Worm (Caenorhabditis elegans): ENCODE measurements around the gene F58A4.1.

The F58A4.1 gene

DNA sequence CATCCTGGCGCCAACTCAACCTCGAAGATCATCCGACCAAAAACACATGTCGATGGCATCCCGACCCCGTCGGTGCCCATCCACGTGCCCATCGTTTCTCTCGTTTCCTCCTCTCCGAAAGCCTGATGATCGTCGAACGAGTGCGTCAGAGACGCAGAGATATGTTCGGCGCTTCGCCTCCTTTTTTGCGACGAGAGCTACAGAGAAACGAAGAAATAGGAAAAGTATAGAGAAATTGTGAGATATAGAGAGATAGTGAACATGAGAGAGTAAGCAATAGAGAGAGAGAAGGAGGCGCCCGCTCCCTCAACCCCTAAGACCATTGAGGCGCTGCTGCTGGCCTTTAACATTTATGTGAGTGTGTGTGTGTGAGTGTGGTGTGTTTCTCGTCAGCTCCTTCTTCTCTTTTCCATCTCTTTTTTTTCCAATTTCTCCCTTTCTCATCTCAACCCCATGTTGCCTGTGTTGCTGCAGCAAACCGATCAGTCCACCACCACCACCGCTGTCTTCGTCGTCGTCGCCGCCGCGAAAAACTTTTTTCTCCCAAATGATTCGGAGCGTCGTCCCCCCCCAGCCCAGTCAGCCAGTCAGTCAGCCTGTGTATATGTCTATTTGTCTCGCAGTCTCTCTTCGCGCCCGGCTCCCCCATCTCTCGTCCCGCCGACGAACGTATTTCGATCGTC, 21.0 kb downstream of the F58A4.1 start, which contains the start of gene hlh-11:
Gene hlh-11 (plus strand): TSS at position 633 of the 683 bp plus-strand sequence.
- TF ChIP-seq elt-3 (tag; optimal IDR thresholded peaks at IDR 0.05) (no peak), sem-4 (tag; optimal IDR thresholded peaks at IDR 0.05) (peak; percentile 94), zag-1 (tag; optimal IDR thresholded peaks at IDR 0.05) (peak; percentile 80), unc-39 (tag; optimal IDR thresholded peaks at IDR 0.05) (no peak), unc-62 (GFP tag; optimal IDR thresholded peaks at IDR 0.05) (peak; percentile 75), blmp-1 (tag; optimal IDR thresholded peaks at IDR 0.05; ENCODE audit: insufficient read depth) (peak; percentile 51), lin-39 (tag; optimal IDR thresholded peaks at IDR 0.05) (peak; percentile 47), nhr-10 (tag; optimal IDR thresholded peaks at IDR 0.05) (no peak), C34F6.9 (tag; optimal IDR thresholded peaks at IDR 0.05) (peak; percentile 97), nhr-21 (tag; optimal IDR thresholded peaks at IDR 0.05) (peak; percentile 91), dmd-4 (tag; optimal IDR thresholded peaks at IDR 0.05) (no peak), alr-1 (tag; optimal IDR thresholded peaks at IDR 0.05) (no peak), fos-1 (tag; optimal IDR thresholded peaks at IDR 0.05) (peak; percentile 92), peb-1 (tag; optimal IDR thresholded peaks at IDR 0.05) (peak; percentile 15), ceh-16 (tag; optimal IDR thresholded peaks at IDR 0.05) (peak; percentile 79), ZK546.5 (tag; optimal IDR thresholded peaks at IDR 0.05) (no peak), Y55F3AM.14 (GFP tag; optimal IDR thresholded peaks at IDR 0.05) (peak; percentile 85), ztf-11 (tag; optimal IDR thresholded peaks at IDR 0.05) (peak; percentile 53), sma-3 (GFP tag; optimal IDR thresholded peaks at IDR 0.05) (peak; percentile 89), elt-1 (tag; optimal IDR thresholded peaks at IDR 0.05) (no peak), unc-55 (GFP tag; optimal IDR thresholded peaks at IDR 0.05) (peak; percentile 94), ceh-82 (tag; optimal IDR thresholded peaks at IDR 0.05) (no peak), ztf-4 (tag; optimal IDR thresholded peaks at IDR 0.05) (peak; percentile 65), mbf-1 (tag; optimal IDR thresholded peaks at IDR 0.05) (no peak), gmeb-1 (tag; optimal IDR thresholded peaks at IDR 0.05) (peak; percentile 36), lin-11 (tag; optimal IDR thresholded peaks at IDR 0.05) (peak; percentile 67), nhr-129 (tag; optimal IDR thresholded peaks at IDR 0.05) (peak; percentile 92), F13H6.1 (tag; optimal IDR thresholded peaks at IDR 0.05) (peak; percentile 99), crh-2 (tag; optimal IDR thresholded peaks at IDR 0.05) (peak; percentile 91), mab-5 (tag; optimal IDR thresholded peaks at IDR 0.05) (peak; percentile 73), nhr-12 (tag; optimal IDR thresholded peaks at IDR 0.05) (peak; percentile 26), sma-9 (GFP tag; optimal IDR thresholded peaks at IDR 0.05) (peak; percentile 98), sma-9 (tag; optimal IDR thresholded peaks at IDR 0.05) (no peak), nhr-23 (tag; optimal IDR thresholded peaks at IDR 0.05) (no peak), ztf-1 (GFP tag; conservative IDR thresholded peaks at IDR 0.05) (no peak), R02D3.7 (tag; optimal IDR thresholded peaks at IDR 0.05) (no peak), lin-13 (GFP tag; optimal IDR thresholded peaks at IDR 0.05) (peak; percentile 80), nhr-237 (tag; optimal IDR thresholded peaks at IDR 0.05) (no peak), nhr-11 (tag; optimal IDR thresholded peaks at IDR 0.05) (no peak), mdl-1 (tag; optimal IDR thresholded peaks at IDR 0.05) (peak; percentile 92 to 98), nhr-25 (tag; optimal IDR thresholded peaks at IDR 0.05) (peak; percentile 93), skn-1 (tag; optimal IDR thresholded peaks at IDR 0.05) (peak; percentile 50), egl-27 (tag; optimal IDR thresholded peaks at IDR 0.05) (peak; percentile 78), snpc-4 (tag; optimal IDR thresholded peaks at IDR 0.05) (peak; percentile 70), nhr-77 (tag; optimal IDR thresholded peaks at IDR 0.05) (peak; percentile 12), aly-2 (tag; optimal IDR thresholded peaks at IDR 0.05) (no peak), ama-1 (optimal IDR thresholded peaks at IDR 0.05) (no peak), nhr-6 (tag; optimal IDR thresholded peaks at IDR 0.05) (peak; percentile 86), lsy-2 (tag; optimal IDR thresholded peaks at IDR 0.05) (peak; percentile 68 to 88)

Measured in whole organism, L2 larva.